Fruit fly (Drosophila melanogaster): Measurements from ENCODE around the gene CG12259.

CG12259 gene

DNA sequence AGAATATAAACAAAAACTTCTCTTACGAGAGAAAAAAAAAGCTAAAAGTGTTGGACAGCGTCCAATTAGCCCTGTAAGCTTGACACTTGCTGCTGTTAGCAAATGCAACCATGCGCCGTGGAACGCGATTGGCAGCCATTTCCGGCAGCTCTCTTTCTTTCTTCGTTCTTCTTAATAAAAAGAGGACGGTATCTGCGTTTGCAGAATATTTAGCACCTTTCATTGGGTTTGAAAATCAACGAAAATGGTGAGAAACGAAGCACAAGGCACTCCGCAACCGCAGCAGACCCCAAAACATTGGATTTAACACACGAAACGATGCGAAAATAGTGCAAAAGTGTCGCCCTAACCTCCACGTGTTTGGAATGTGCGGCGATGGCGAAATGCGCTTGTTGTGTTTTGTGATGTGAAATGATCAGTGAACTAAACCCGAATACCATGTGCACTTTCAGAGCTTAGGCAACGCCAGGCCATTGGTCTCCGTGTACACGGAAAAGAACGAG lies 1.8 kb upstream of the CG12259 start, which contains the start of gene RpL4 (continued):
- TF ChIP-seq CG11696 (GFP tag; IDR thresholded peaks at IDR 0.05) (peak; percentile 74), B-H1 (GFP tag; IDR thresholded peaks at IDR 0.05) (peak; percentile 56; the same call in 1 of the 3 replicates), peb (GFP tag; IDR thresholded peaks at IDR 0.05) (no peak), esg (GFP tag; conservative IDR thresholded peaks at IDR 0.05) (peak; percentile 28; the same call in 1 of the 2 replicates), CG18619 (GFP tag; optimal IDR thresholded peaks at IDR 0.05) (peak; percentile 93), Nf-YB (GFP tag; optimal IDR thresholded peaks at IDR 0.05) (peak; percentile 73), Nf-YC (tag; optimal IDR thresholded peaks at IDR 0.05) (peak; percentile 38), chif (GFP tag; optimal IDR thresholded peaks at IDR 0.05) (peak; percentile 68 to 84), Bdp1 (GFP tag; optimal IDR thresholded peaks at IDR 0.05) (peak; percentile 66), CG11456 (GFP tag; IDR thresholded peaks at IDR 0.05) (peak; percentile 90), CG17359 (tag; optimal IDR thresholded peaks at IDR 0.05) (peak; percentile 73), Drgx (GFP tag; IDR thresholded peaks at IDR 0.05) (0 out of 2 replicates have a peak, but pooled peaks have one; percentile 15), chinmo (GFP tag; IDR thresholded peaks at IDR 0.05; ENCODE audit: partially characterized antibody) (no peak), Taf1 (GFP tag; IDR thresholded peaks at IDR 0.05) (0 out of 2 replicates have a peak, but pooled peaks have one; percentile 26), hkb (optimal IDR thresholded peaks at IDR 0.05) (no peak), hkb (GFP tag; IDR thresholded peaks at IDR 0.05) (peak; percentile 84), Adf1 (GFP tag; IDR thresholded peaks at IDR 0.05) (no peak), ATbp (GFP tag; optimal IDR thresholded peaks at IDR 0.05) (peak; percentile 84), Ets65A (GFP tag) (peak; percentile 98), bcd (GFP tag; optimal IDR thresholded peaks at IDR 0.05) (peak; percentile 92), CG10366 (GFP tag; IDR thresholded peaks at IDR 0.05) (peak; percentile 75), Sox102F (GFP tag; optimal IDR thresholded peaks at IDR 0.05) (peak; percentile 47), Opbp (GFP tag; IDR thresholded peaks at IDR 0.05; ENCODE audit: partially characterized antibody) (0 out of 3 replicates have a peak, but pooled peaks have one; percentile 31), CG12236 (GFP tag; optimal IDR thresholded peaks at IDR 0.05) (peak; percentile 60), Spps (tag; optimal IDR thresholded peaks at IDR 0.05) (no peak), CG12942 (GFP tag; optimal IDR thresholded peaks at IDR 0.05) (peak; percentile 26), salm (tag; optimal IDR thresholded peaks at IDR 0.05) (peak; percentile 76), scrt (GFP tag; optimal IDR thresholded peaks at IDR 0.05) (peak; percentile 82), CG6813 (GFP tag; optimal IDR thresholded peaks at IDR 0.05) (peak; percentile 93), chm (GFP tag; IDR thresholded peaks at IDR 0.05) (peak; percentile 94), nom (GFP tag; optimal IDR thresholded peaks at IDR 0.05) (peak; percentile 90), B-H2 (GFP tag; optimal IDR thresholded peaks at IDR 0.05) (peak; percentile 96), Dfd (GFP tag; optimal IDR thresholded peaks at IDR 0.05) (no peak), luna (GFP tag; optimal IDR thresholded peaks at IDR 0.05) (peak; percentile 79), disco-r (GFP tag; optimal IDR thresholded peaks at IDR 0.05) (peak; percentile 74), ato (GFP tag; IDR thresholded peaks at IDR 0.05; ENCODE audit: partially characterized antibody) (no peak), CG10267 (tag; optimal IDR thresholded peaks at IDR 0.05) (peak; percentile 90), vnd (GFP tag; IDR thresholded peaks at IDR 0.05; ENCODE audit: partially characterized antibody) (no peak), HmgD (GFP tag; optimal IDR thresholded peaks at IDR 0.05) (peak; percentile 42), Neu2 (GFP tag; optimal IDR thresholded peaks at IDR 0.05; ENCODE audit: borderline replicate concordance) (no peak), gce (GFP tag; IDR thresholded peaks at IDR 0.05) (peak; percentile 90), CG2129 (GFP tag; IDR thresholded peaks at IDR 0.05; ENCODE audit: partially characterized antibody) (no peak), Ssrp (tag; optimal IDR thresholded peaks at IDR 0.05) (peak; percentile 40), CG17361 (GFP tag; IDR thresholded peaks at IDR 0.05) (peak; percentile 83), Med (GFP tag) (peak; percentile 98), CG1792 (GFP tag; optimal IDR thresholded peaks at IDR 0.05) (peak; percentile 65), CG10431 (GFP tag; optimal IDR thresholded peaks at IDR 0.05) (peak; percentile 93), CG1024 (GFP tag; IDR thresholded peaks at IDR 0.05) (peak; percentile 83), CG5245 (GFP tag; optimal IDR thresholded peaks at IDR 0.05) (peak; percentile 76), row (GFP tag; IDR thresholded peaks at IDR 0.05) (peak; percentile 73)

Measured in whole organism, embryonic.